Fruit fly (Drosophila melanogaster) whole organism, embryonic: Measurements from ENCODE around the gene CG1273.

Experiments used
- Antp ChIP-seq: fragments of 200-800 bp; sonication (Bioruptor generic); optimal IDR thresholded peaks from 3 replicates; lab custom pipeline; 2016; ENCODE audit warnings: missing biosample characterization, missing genetic modification characterization
- Atf3 ChIP-seq: fragments of 200-800 bp; sonication (Bioruptor generic); optimal IDR thresholded peaks from 3 replicates; lab custom pipeline; 2016; ENCODE audit warnings: missing biosample characterization, missing genetic modification characterization
- CG1024 ChIP-seq: fragments of 200-800 bp; sonication (Bioruptor generic); IDR thresholded peaks from 2 replicates; pipeline ENCODE4 v1.3.6; 2022; ENCODE audit warnings: missing biosample characterization, missing genetic modification characterization
- CG10321 ChIP-seq: fragments of 200-800 bp; sonication (Bioruptor generic); IDR thresholded peaks from 2 replicates; pipeline ENCODE4 v1.3.6; 2022; ENCODE audit warnings: missing biosample characterization, missing genetic modification characterization
- CG12236 ChIP-seq: fragments of 200-800 bp; sonication (Bioruptor generic); optimal IDR thresholded peaks from 2 replicates; lab custom pipeline; 2016; ENCODE audit warnings: missing biosample characterization, missing genetic modification characterization
- CG12299 ChIP-seq: fragments of 200-800 bp; sonication (Bioruptor generic); optimal IDR thresholded peaks from 2 replicates; lab custom pipeline; 2018; ENCODE audit warnings: missing biosample characterization, mild to moderate bottlenecking, missing genetic modification characterization
- CG12769 ChIP-seq: fragments of 200-800 bp; sonication (Bioruptor generic); optimal IDR thresholded peaks from 2 replicates; lab custom pipeline; 2019; ENCODE audit warnings: missing biosample characterization, mild to moderate bottlenecking, missing genetic modification characterization, moderate library complexity
- CG14014 ChIP-seq: fragments of 200-800 bp; sonication (Bioruptor generic); IDR thresholded peaks from 2 replicates; pipeline ENCODE4 v1.3.6; 2022; ENCODE audit warnings: missing biosample characterization, missing genetic modification characterization
- CG14965 ChIP-seq: fragments of 200-800 bp; sonication (Bioruptor generic); optimal IDR thresholded peaks from 2 replicates; lab custom pipeline; 2016; ENCODE audit warnings: missing biosample characterization, missing genetic modification characterization, borderline replicate concordance
- CG15011 ChIP-seq: fragments of 200-800 bp; sonication (Bioruptor generic); optimal IDR thresholded peaks from 3 replicates; lab custom pipeline; 2018; ENCODE audit warnings: missing biosample characterization, mild to moderate bottlenecking, missing genetic modification characterization
- CG15601 ChIP-seq: fragments of 200-800 bp; sonication (Bioruptor generic); optimal IDR thresholded peaks from 3 replicates; lab custom pipeline; 2019; ENCODE audit warnings: missing biosample characterization, mild to moderate bottlenecking, missing genetic modification characterization, moderate library complexity
- CG16779 ChIP-seq: fragments of 200-800 bp; sonication (Bioruptor generic); IDR thresholded peaks from 2 replicates; pipeline ENCODE4 v1.3.6; 2022; ENCODE audit warnings: missing biosample characterization, missing genetic modification characterization
- CG17385 ChIP-seq: fragments of 200-800 bp; sonication (Bioruptor generic); optimal IDR thresholded peaks from 3 replicates; lab custom pipeline; 2018; ENCODE audit warnings: missing biosample characterization, mild to moderate bottlenecking, missing genetic modification characterization
- CG32532 ChIP-seq: fragments of 200-800 bp; sonication (Bioruptor generic); IDR thresholded peaks from 2 replicates; pipeline ENCODE4 v1.3.6; 2022; ENCODE audit warnings: missing biosample characterization, missing genetic modification characterization
- CG3407 ChIP-seq: fragments of 200-800 bp; sonication (Bioruptor generic); optimal IDR thresholded peaks from 2 replicates; lab custom pipeline; 2018; ENCODE audit warnings: missing biosample characterization, mild to moderate bottlenecking, missing genetic modification characterization
- CG34224 ChIP-seq: fragments of 200-800 bp; sonication (Bioruptor generic); IDR thresholded peaks from 3 replicates; pipeline ENCODE4 v1.3.6; 2022; ENCODE audit warnings: missing biosample characterization, missing genetic modification characterization; ENCODE audit not compliant: partially characterized antibody
- CG34422 ChIP-seq: fragments of 200-800 bp; sonication (Bioruptor generic); IDR thresholded peaks from 3 replicates; pipeline ENCODE4 v1.3.6; 2022; ENCODE audit warnings: missing biosample characterization, missing genetic modification characterization
- CG8944 ChIP-seq: fragments of 200-800 bp; sonication (Bioruptor generic); optimal IDR thresholded peaks from 3 replicates; lab custom pipeline; 2016; ENCODE audit warnings: missing biosample characterization, missing genetic modification characterization
- CHES-1-like ChIP-seq: fragments of 200-800 bp; sonication (Bioruptor generic); optimal IDR thresholded peaks from 2 replicates; lab custom pipeline; 2016; ENCODE audit warnings: missing biosample characterization, missing genetic modification characterization
- Dad ChIP-seq: fragments of 200-800 bp; sonication (Bioruptor generic); optimal IDR thresholded peaks from 3 replicates; lab custom pipeline; 2016; ENCODE audit warnings: missing biosample characterization, missing genetic modification characterization
- Dll ChIP-seq: fragments of 200-800 bp; sonication (Bioruptor generic); IDR thresholded peaks from 4 replicates; pipeline ENCODE4 v1.3.6; 2022; ENCODE audit warnings: missing biosample characterization, missing genetic modification characterization; ENCODE audit not compliant: partially characterized antibody
- Ets97D ChIP-seq: fragments of 200-800 bp; sonication (Bioruptor generic); optimal IDR thresholded peaks from 3 replicates; lab custom pipeline; 2016; ENCODE audit warnings: missing biosample characterization, missing genetic modification characterization
- GATAe ChIP-seq: fragments of 200-800 bp; sonication (Bioruptor generic); conservative IDR thresholded peaks from 2 replicates; pipeline ENCODE4 v1.3.6; 2022; ENCODE audit warnings: missing biosample characterization, missing genetic modification characterization
- Hand ChIP-seq: fragments of 200-800 bp; sonication (Bioruptor generic); optimal IDR thresholded peaks from 2 replicates; lab custom pipeline; 2017; ENCODE audit warnings: mild to moderate bottlenecking, missing biosample characterization, missing genetic modification reagents, missing genetic modification characterization
- Hr39 ChIP-seq: fragments of >200 bp; optimal IDR thresholded peaks from 2 replicates; lab custom pipeline; 2017
- Jarid2 ChIP-seq: fragments of 200-800 bp; sonication (Bioruptor generic); optimal IDR thresholded peaks from 3 replicates; lab custom pipeline; 2017; ENCODE audit warnings: mild to moderate bottlenecking, missing biosample characterization, missing genetic modification reagents, missing genetic modification characterization
- Lpt ChIP-seq: fragments of >200 bp; optimal IDR thresholded peaks from 2 replicates; lab custom pipeline; 2018; ENCODE audit warnings: missing biosample characterization, missing genetic modification characterization
- MTF-1 ChIP-seq: fragments of 200-800 bp; sonication (Bioruptor generic); optimal IDR thresholded peaks from 2 replicates; lab custom pipeline; 2018; ENCODE audit warnings: missing biosample characterization, mild to moderate bottlenecking, missing genetic modification characterization, borderline replicate concordance
- Oli ChIP-seq: fragments of 200-800 bp; sonication (Bioruptor generic); optimal IDR thresholded peaks from 2 replicates; lab custom pipeline; 2018; ENCODE audit warnings: missing biosample characterization, mild to moderate bottlenecking, missing genetic modification characterization, moderate library complexity
- Sry-δ ChIP-seq: fragments of 200-800 bp; sonication (Bioruptor generic); optimal IDR thresholded peaks from 2 replicates; lab custom pipeline; 2016; ENCODE audit warnings: missing biosample characterization, missing genetic modification characterization
- Xrp1 ChIP-seq: fragments of 200-800 bp; sonication (Bioruptor generic); IDR thresholded peaks from 2 replicates; pipeline ENCODE4 v1.3.6; 2022; ENCODE audit warnings: missing biosample characterization, missing genetic modification characterization
- ase ChIP-seq: fragments of 200-800 bp; sonication (Bioruptor generic); IDR thresholded peaks from 3 replicates; pipeline ENCODE4 v1.3.6; 2022; ENCODE audit warnings: missing biosample characterization, missing genetic modification characterization
- bbx ChIP-seq: fragments of 200-800 bp; sonication (Bioruptor generic); IDR thresholded peaks from 2 replicates; pipeline ENCODE4 v1.3.6; 2022; ENCODE audit warnings: missing biosample characterization, missing genetic modification characterization; ENCODE audit not compliant: partially characterized antibody
- cad ChIP-seq: fragments of >200 bp; optimal IDR thresholded peaks from 2 replicates; lab custom pipeline; 2017; ENCODE audit warnings: missing biosample characterization, missing genetic modification characterization
- cg ChIP-seq: fragments of 200-800 bp; sonication (Bioruptor generic); optimal IDR thresholded peaks from 3 replicates; lab custom pipeline; 2019; ENCODE audit warnings: missing biosample characterization, mild to moderate bottlenecking, missing genetic modification characterization, moderate library complexity
- chif ChIP-seq, 2 experiments: fragments of 200-800 bp; sonication (Bioruptor generic); optimal IDR thresholded peaks; 3 replicates each; lab custom pipeline; 2016; ENCODE audit warnings: missing biosample characterization in 2 of 2, missing genetic modification characterization in 2 of 2
- chn ChIP-seq: fragments of 200-800 bp; sonication (Bioruptor generic); optimal IDR thresholded peaks from 2 replicates; lab custom pipeline; 2016; ENCODE audit warnings: missing biosample characterization, missing genetic modification characterization
- corto ChIP-seq: fragments of 200-800 bp; sonication (Bioruptor generic); optimal IDR thresholded peaks from 2 replicates; lab custom pipeline; 2016; ENCODE audit warnings: missing biosample characterization, mild to moderate bottlenecking, missing genetic modification characterization, moderate library complexity
- crol ChIP-seq: fragments of 200-800 bp; sonication (Bioruptor generic); IDR thresholded peaks from 2 replicates; pipeline ENCODE4 v1.3.6; 2022; ENCODE audit warnings: missing biosample characterization, missing genetic modification characterization
- fd3F ChIP-seq: fragments of 200-800 bp; sonication (Bioruptor generic); optimal IDR thresholded peaks from 2 replicates; lab custom pipeline; 2018; ENCODE audit warnings: missing biosample characterization, mild to moderate bottlenecking, missing genetic modification characterization, moderate library complexity
- fd96Cb ChIP-seq: fragments of 200-800 bp; sonication (Bioruptor generic); optimal IDR thresholded peaks from 2 replicates; lab custom pipeline; 2018; ENCODE audit warnings: missing biosample characterization, mild to moderate bottlenecking, missing genetic modification characterization, moderate library complexity
- gce ChIP-seq: fragments of 200-800 bp; sonication (Bioruptor generic); IDR thresholded peaks from 3 replicates; pipeline ENCODE4 v1.3.6; 2022; ENCODE audit warnings: missing biosample characterization, missing genetic modification characterization
- h ChIP-seq: fragments of >200 bp; optimal IDR thresholded peaks from 2 replicates; lab custom pipeline; 2017
- nmo ChIP-seq: fragments of 200-800 bp; sonication (Bioruptor generic); optimal IDR thresholded peaks from 2 replicates; lab custom pipeline; 2018; ENCODE audit warnings: missing biosample characterization, mild to moderate bottlenecking, missing genetic modification characterization, moderate library complexity
- pzg ChIP-seq: fragments of 200-800 bp; sonication (Bioruptor generic); optimal IDR thresholded peaks from 3 replicates; lab custom pipeline; 2018; ENCODE audit warnings: missing biosample characterization, mild to moderate bottlenecking, missing genetic modification characterization, moderate library complexity
- sqz ChIP-seq: fragments of 200-800 bp; sonication (Bioruptor generic); optimal IDR thresholded peaks from 3 replicates; lab custom pipeline; 2018; ENCODE audit warnings: missing biosample characterization, mild to moderate bottlenecking, missing genetic modification characterization
- stc ChIP-seq: fragments of 200-800 bp; sonication (Bioruptor generic); IDR thresholded peaks from 2 replicates; pipeline ENCODE4 v1.3.6; 2022; ENCODE audit warnings: missing biosample characterization, missing genetic modification characterization
- stwl ChIP-seq: fragments of 200-800 bp; sonication (Bioruptor generic); optimal IDR thresholded peaks from 3 replicates; lab custom pipeline; 2018; ENCODE audit warnings: missing biosample characterization, mild to moderate bottlenecking, missing genetic modification characterization, moderate library complexity
- tap ChIP-seq: fragments of 200-800 bp; optimal IDR thresholded peaks from 3 replicates; lab custom pipeline; 2019; ENCODE audit warnings: missing biosample characterization, mild to moderate bottlenecking, missing genetic modification characterization, moderate library complexity
- zf30C ChIP-seq: fragments of 200-800 bp; sonication (Bioruptor generic); optimal IDR thresholded peaks from 3 replicates; lab custom pipeline; 2018; ENCODE audit warnings: missing biosample characterization, mild to moderate bottlenecking, missing genetic modification characterization

Gene CG1273

dm6 chr3L:4318677-4319580, 55.4 kb downstream of the CG1273 start, which contains the start of gene PMP34 (continued):
- TF ChIP-seq chif (GFP tag; optimal IDR thresholded peaks at IDR 0.05; lab: Kevin White, UChicago) (no peak), nmo (GFP tag; lab: Kevin White, UChicago) (no peak), Jarid2 (GFP tag; lab: Kevin White, UChicago) (peak; percentile 31), Antp (GFP tag; lab: Kevin White, UChicago) (no peak), cg (GFP tag; lab: Kevin White, UChicago) (no peak), crol (GFP tag; lab: Robert Waterston, UW) (no peak), Dll (GFP tag; lab: Robert Waterston, UW) (no peak), CG12236 (GFP tag; lab: Kevin White, UChicago) (no peak), CG15601 (no peak), Lpt (GFP tag; lab: Kevin White, UChicago) (no peak), CG34224 (no peak), Dad (GFP tag; lab: Kevin White, UChicago) (no peak), Atf3 (GFP tag; lab: Kevin White, UChicago) (no peak), chn (GFP tag; lab: Kevin White, UChicago) (no peak), ase (GFP tag; lab: Robert Waterston, UW) (no peak), MTF-1 (GFP tag; lab: Kevin White, UChicago) (no peak), CHES-1-like (peak; percentile 20), CG12769 (tag; lab: Kevin White, UChicago) (peak; percentile 87), fd3F (GFP tag; lab: Kevin White, UChicago) (no peak), CG16779 (GFP tag; lab: Robert Waterston, UW) (no peak), CG32532 (no peak), pzg (peak; percentile 25), gce (GFP tag; lab: Robert Waterston, UW) (0 out of 3 replicates have a peak, but pooled peaks have one; percentile 29), CG17385 (no peak), CG1024 (GFP tag; lab: Robert Waterston, UW) (no peak), Hr39 (lab: Kevin White, UChicago) (no peak), CG15011 (GFP tag; lab: Kevin White, UChicago) (no peak), CG10321 (GFP tag; lab: Robert Waterston, UW) (no peak), Hand (GFP tag; lab: Kevin White, UChicago) (no peak), Ets97D (GFP tag; lab: Kevin White, UChicago) (no peak), h (no peak), stwl (tag; lab: Kevin White, UChicago) (peak; percentile 69), bbx (no peak), CG3407 (GFP tag; lab: Kevin White, UChicago) (no peak), corto (GFP tag; lab: Kevin White, UChicago) (no peak), Oli (tag; lab: Kevin White, UChicago) (no peak), Xrp1 (GFP tag; lab: Robert Waterston, UW) (no peak), fd96Cb (tag; lab: Kevin White, UChicago) (no peak), CG14014 (GFP tag; lab: Robert Waterston, UW) (no peak), CG12299 (tag; lab: Kevin White, UChicago) (no peak), CG14965 (no peak), tap (tag; lab: Kevin White, UChicago) (no peak), CG8944 (GFP tag; lab: Kevin White, UChicago) (no peak), zf30C (GFP tag; lab: Kevin White, UChicago) (no peak), cad (no peak), GATAe (GFP tag; lab: Robert Waterston, UW) (peak; percentile 57; the same call in 1 of the 2 replicates), sqz (GFP tag; lab: Kevin White, UChicago) (no peak), CG34422 (GFP tag; lab: Robert Waterston, UW) (peak; percentile 40; the same call in 1 of the 3 replicates), stc (GFP tag; lab: Robert Waterston, UW) (no peak), Sry-δ (GFP tag; lab: Kevin White, UChicago) (no peak)
